Fruit fly (Drosophila melanogaster): ENCODE results near the gene CG10654.

CG10654 gene

DNA sequence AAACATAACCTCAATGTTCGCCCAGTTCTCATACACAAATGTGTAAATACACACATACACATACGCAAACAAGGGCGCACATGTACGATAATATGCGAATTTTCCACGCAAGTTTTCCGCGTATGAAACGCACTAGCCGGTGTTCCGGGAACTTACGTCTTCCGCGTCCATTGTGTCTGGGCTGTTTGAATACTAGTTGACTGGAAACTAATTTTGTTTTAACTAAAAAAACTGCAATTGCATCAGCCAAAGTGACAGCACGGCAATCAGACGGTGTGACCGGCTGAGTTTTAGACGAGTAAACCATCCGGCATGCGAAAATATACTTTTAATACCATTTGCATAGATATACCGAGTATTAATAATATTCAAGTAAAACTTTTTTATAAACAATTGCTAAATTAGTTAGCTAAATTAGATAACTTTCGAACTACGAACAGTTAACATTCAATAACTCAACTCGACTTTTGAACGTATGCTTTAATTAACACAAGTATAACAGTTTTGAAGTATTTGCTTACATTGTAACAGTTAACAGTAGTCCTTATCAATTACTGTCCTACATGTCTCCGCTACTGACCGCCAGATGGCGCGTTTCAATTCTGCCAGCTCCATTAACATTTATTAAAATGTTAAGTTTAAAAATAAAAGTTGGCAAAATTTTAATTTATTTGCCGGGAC is 18.9 kb upstream of the CG10654 start, which contains the start of gene eIF2beta:
Gene eIF2beta, minus strand, starts transcription at position 299 of the 681 bp plus-strand sequence.
- peak; percentile 52 for TF ChIP-seq fru (GFP tag; optimal IDR thresholded peaks at IDR 0.05)
- TF ChIP-seq Mio (GFP tag; optimal IDR thresholded peaks at IDR 0.05): no peak
- no peak for TF ChIP-seq HLH106 (tag; optimal IDR thresholded peaks at IDR 0.05)
- peak; percentile 4 for TF ChIP-seq Sp1 (GFP tag; optimal IDR thresholded peaks at IDR 0.05)
- peak; percentile 23 for TF ChIP-seq h (GFP tag; optimal IDR thresholded peaks at IDR 0.05)
- TF ChIP-seq Vsx2 (GFP tag; optimal IDR thresholded peaks at IDR 0.05; ENCODE audit: partially characterized antibody): no peak
- no peak for TF ChIP-seq GATAd (GFP tag; optimal IDR thresholded peaks at IDR 0.05)
- TF ChIP-seq Myc (optimal IDR thresholded peaks at IDR 0.05): peak; percentile 1
- no peak for TF ChIP-seq psq (GFP tag; optimal IDR thresholded peaks at IDR 0.05)
- peak; percentile 20 for TF ChIP-seq Hnf4 (GFP tag; optimal IDR thresholded peaks at IDR 0.05)
- TF ChIP-seq br (GFP tag; optimal IDR thresholded peaks at IDR 0.05): no peak
- TF ChIP-seq brk (GFP tag; optimal IDR thresholded peaks at IDR 0.05): no peak
- no peak for TF ChIP-seq Rel (GFP tag; optimal IDR thresholded peaks at IDR 0.05)
- no peak for TF ChIP-seq Rel (tag; optimal IDR thresholded peaks at IDR 0.05)
- TF ChIP-seq woc (GFP tag; optimal IDR thresholded peaks at IDR 0.05): peak; percentile 27
- no peak for TF ChIP-seq ey (GFP tag; optimal IDR thresholded peaks at IDR 0.05)
- no peak for TF ChIP-seq OdsH (GFP tag; optimal IDR thresholded peaks at IDR 0.05)
- peak; percentile 55 for TF ChIP-seq sage (GFP tag; optimal IDR thresholded peaks at IDR 0.05)
- TF ChIP-seq dsf (GFP tag; optimal IDR thresholded peaks at IDR 0.05; ENCODE audit: borderline replicate concordance): no peak
- peak; percentile 34 for TF ChIP-seq sv (GFP tag; optimal IDR thresholded peaks at IDR 0.05)
- no peak for TF ChIP-seq foxo (GFP tag; optimal IDR thresholded peaks at IDR 0.05)
- TF ChIP-seq Dif (GFP tag; optimal IDR thresholded peaks at IDR 0.05; ENCODE audit: partially characterized antibody): no peak
- TF ChIP-seq dmrt93B (GFP tag; optimal IDR thresholded peaks at IDR 0.05): no peak

DNA sequence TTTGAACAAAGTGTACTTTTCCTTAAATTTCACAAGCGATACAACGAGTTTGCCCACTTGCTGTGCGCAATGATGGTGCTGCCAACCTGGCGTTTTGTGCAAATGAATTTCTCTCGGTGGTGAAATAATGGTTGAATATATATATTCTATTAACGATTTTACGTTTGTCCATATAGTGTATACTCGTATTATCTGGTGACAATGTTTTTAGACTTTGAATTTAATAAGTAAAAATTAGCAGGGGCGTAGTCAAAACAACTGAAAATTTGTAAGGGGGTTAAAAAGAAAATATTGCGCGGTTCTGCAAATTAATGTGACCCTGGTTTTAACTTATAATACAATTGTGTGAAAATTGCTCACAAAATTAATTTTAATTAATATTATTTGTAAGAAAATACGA is 16.3 kb upstream of the CG10654 start, which contains the start of the genes ver and Gcn5:
Gene ver, plus strand, starts transcription at position 47 of the 400 bp plus-strand sequence.
Gene Gcn5, minus strand, starts transcription at position 74 of the 400 bp plus-strand sequence.
- TF ChIP-seq CrebA (GFP tag; optimal IDR thresholded peaks at IDR 0.05; ENCODE audit: borderline replicate concordance): no peak
- TF ChIP-seq Dfd (GFP tag; optimal IDR thresholded peaks at IDR 0.05): no peak
- TF ChIP-seq tai (GFP tag; optimal IDR thresholded peaks at IDR 0.05): no peak
- TF ChIP-seq Sp1 (GFP tag; optimal IDR thresholded peaks at IDR 0.05): peak; percentile 99
- peak; percentile 99 for TF ChIP-seq h (GFP tag; optimal IDR thresholded peaks at IDR 0.05)
- peak; percentile 97 for TF ChIP-seq fru (GFP tag; optimal IDR thresholded peaks at IDR 0.05)
- peak; percentile 97 for TF ChIP-seq CG9705 (GFP tag; optimal IDR thresholded peaks at IDR 0.05)
- TF ChIP-seq foxo (GFP tag; optimal IDR thresholded peaks at IDR 0.05): peak; percentile 89 to 99
- TF ChIP-seq Rel (GFP tag; optimal IDR thresholded peaks at IDR 0.05): peak; percentile 89
- peak; percentile 92 for TF ChIP-seq Rel (tag; optimal IDR thresholded peaks at IDR 0.05)
- no peak for TF ChIP-seq Dif (GFP tag; optimal IDR thresholded peaks at IDR 0.05; ENCODE audit: partially characterized antibody)
- no peak for TF ChIP-seq lola (GFP tag; optimal IDR thresholded peaks at IDR 0.05)
- peak; percentile 90 for TF ChIP-seq Hr83 (GFP tag; optimal IDR thresholded peaks at IDR 0.05; ENCODE audit: poor library complexity, severe bottlenecking)
- TF ChIP-seq Abd-B (GFP tag; optimal IDR thresholded peaks at IDR 0.05): no peak
- peak; percentile 98 for TF ChIP-seq ey (GFP tag; optimal IDR thresholded peaks at IDR 0.05)
- TF ChIP-seq rgr (GFP tag; optimal IDR thresholded peaks at IDR 0.05): peak; percentile 99
- peak; percentile 99 for TF ChIP-seq OdsH (GFP tag; optimal IDR thresholded peaks at IDR 0.05)
- peak; percentile 84 for TF ChIP-seq Mio (GFP tag; optimal IDR thresholded peaks at IDR 0.05)
- TF ChIP-seq usp (GFP tag; optimal IDR thresholded peaks at IDR 0.05): no peak
- TF ChIP-seq CG32264 (GFP tag; optimal IDR thresholded peaks at IDR 0.05): peak; percentile 87
- TF ChIP-seq brk (GFP tag; optimal IDR thresholded peaks at IDR 0.05): peak; percentile 98
- no peak for TF ChIP-seq N (GFP tag; optimal IDR thresholded peaks at IDR 0.05)
- no peak for TF ChIP-seq Myc (optimal IDR thresholded peaks at IDR 0.05)
- no peak for TF ChIP-seq Vsx2 (GFP tag; optimal IDR thresholded peaks at IDR 0.05; ENCODE audit: partially characterized antibody)
- TF ChIP-seq HLH106 (tag; optimal IDR thresholded peaks at IDR 0.05): peak; percentile 98
- peak; percentile 91 for TF ChIP-seq woc (GFP tag; optimal IDR thresholded peaks at IDR 0.05)
- peak; percentile 85 for TF ChIP-seq jim (GFP tag; optimal IDR thresholded peaks at IDR 0.05)
- peak; percentile 91 for TF ChIP-seq GATAd (GFP tag; optimal IDR thresholded peaks at IDR 0.05)
- TF ChIP-seq pan (optimal IDR thresholded peaks at IDR 0.05): no peak
- TF ChIP-seq dsf (GFP tag; optimal IDR thresholded peaks at IDR 0.05; ENCODE audit: borderline replicate concordance): peak; percentile 95
- peak; percentile 97 for TF ChIP-seq Jra (GFP tag; optimal IDR thresholded peaks at IDR 0.05)
- TF ChIP-seq dl (GFP tag; optimal IDR thresholded peaks at IDR 0.05; ENCODE audit: insufficient read depth in 1 of 2, partially characterized antibody in 2 of 2): no peak
- TF ChIP-seq Hr78 (GFP tag; optimal IDR thresholded peaks at IDR 0.05): no peak
- peak; percentile 97 for TF ChIP-seq psq (GFP tag; optimal IDR thresholded peaks at IDR 0.05)
- peak; percentile 85 for TF ChIP-seq sv (GFP tag; optimal IDR thresholded peaks at IDR 0.05)
- TF ChIP-seq Hnf4 (GFP tag; optimal IDR thresholded peaks at IDR 0.05): peak; percentile 98
- TF ChIP-seq sage (GFP tag; optimal IDR thresholded peaks at IDR 0.05): peak; percentile 98
- TF ChIP-seq dmrt93B (GFP tag; optimal IDR thresholded peaks at IDR 0.05): peak; percentile 96
- TF ChIP-seq br (GFP tag; optimal IDR thresholded peaks at IDR 0.05): peak; percentile 97

Data from whole organism, wandering third instar larva.